Worm (Caenorhabditis elegans): ENCODE data around the gene wht-3.

The wht-3 gene

ce11 chrIII:4152309-4152708 lies 911 bp upstream of the wht-3 start:
- no peak for TF ChIP-seq ceh-22 (tag; optimal IDR thresholded peaks at IDR 0.05)
- TF ChIP-seq ceh-24 (tag; optimal IDR thresholded peaks at IDR 0.05), result no peak
- TF ChIP-seq K09A11.1 (tag; optimal IDR thresholded peaks at IDR 0.05; ENCODE audit: insufficient read depth), result no peak
- TF ChIP-seq C08G9.2 (tag; optimal IDR thresholded peaks at IDR 0.05), result no peak
- no peak for TF ChIP-seq ama-1 (optimal IDR thresholded peaks at IDR 0.05)
- no peak for TF ChIP-seq fkh-6 (tag; optimal IDR thresholded peaks at IDR 0.05)
- no peak for TF ChIP-seq hlh-15 (tag; optimal IDR thresholded peaks at IDR 0.05)
- TF ChIP-seq ceh-45 (GFP tag; IDR thresholded peaks at IDR 0.05), result no peak
- TF ChIP-seq eyg-1 (tag; optimal IDR thresholded peaks at IDR 0.05), result no peak
- TF ChIP-seq che-1 (tag; optimal IDR thresholded peaks at IDR 0.05), result no peak
- no peak for TF ChIP-seq ets-4 (tag; optimal IDR thresholded peaks at IDR 0.05)
- TF ChIP-seq npax-4 (tag; optimal IDR thresholded peaks at IDR 0.05), result no peak
- no peak for TF ChIP-seq zip-5 (tag; optimal IDR thresholded peaks at IDR 0.05)
- TF ChIP-seq hlh-6 (tag; optimal IDR thresholded peaks at IDR 0.05), result no peak

- TF ChIP-seq unc-86 (tag; optimal IDR thresholded peaks at IDR 0.05) (peak; percentile 23), tbx-2 (tag; optimal IDR thresholded peaks at IDR 0.05) (peak; percentile 5), mec-3 (tag; optimal IDR thresholded peaks at IDR 0.05; ENCODE audit: borderline replicate concordance) (no peak), hlh-30 (tag; optimal IDR thresholded peaks at IDR 0.05; ENCODE audit: insufficient read depth) (peak; percentile 1), elt-2 (tag; optimal IDR thresholded peaks at IDR 0.05) (peak; percentile 36), ceh-30 (tag; optimal IDR thresholded peaks at IDR 0.05) (peak; percentile 62), nfya-1 (tag; optimal IDR thresholded peaks at IDR 0.05) (peak; percentile 81), ceh-34 (tag; optimal IDR thresholded peaks at IDR 0.05) (no peak), ceh-18 (tag; optimal IDR thresholded peaks at IDR 0.05) (peak; percentile 15), ceh-31 (tag; optimal IDR thresholded peaks at IDR 0.05) (peak; percentile 15), pat-9 (tag; optimal IDR thresholded peaks at IDR 0.05) (no peak), lin-11 (tag; optimal IDR thresholded peaks at IDR 0.05) (no peak), unc-55 (GFP tag; optimal IDR thresholded peaks at IDR 0.05) (peak; percentile 74), zip-5 (tag; optimal IDR thresholded peaks at IDR 0.05) (no peak)
These were observed 479 bp downstream of the wht-3 start for ce11 chrIII:4150919-4151318.

ce11 chrIII:4143170-4143569 lies 8.2 kb downstream of the wht-3 start:
- TF ChIP-seq ttx-3 (tag; optimal IDR thresholded peaks at IDR 0.05) (no peak), nfya-1 (tag; optimal IDR thresholded peaks at IDR 0.05) (peak; percentile 79)

ce11 chrIII:4137180-4137579 lies 14.2 kb downstream of the wht-3 start:
- TF ChIP-seq ttx-3 (tag; optimal IDR thresholded peaks at IDR 0.05) (no peak), ceh-9 (tag; optimal IDR thresholded peaks at IDR 0.05) (no peak), hlh-30 (tag; optimal IDR thresholded peaks at IDR 0.05; ENCODE audit: insufficient read depth) (no peak), ahr-1 (tag; optimal IDR thresholded peaks at IDR 0.05) (no peak), ceh-2 (tag; optimal IDR thresholded peaks at IDR 0.05) (no peak), ref-2 (tag; optimal IDR thresholded peaks at IDR 0.05) (no peak), ceh-30 (tag; optimal IDR thresholded peaks at IDR 0.05) (no peak), gmeb-2 (tag; optimal IDR thresholded peaks at IDR 0.05) (no peak), ceh-24 (tag; optimal IDR thresholded peaks at IDR 0.05) (no peak), syd-9 (tag; optimal IDR thresholded peaks at IDR 0.05) (no peak), elt-2 (tag; optimal IDR thresholded peaks at IDR 0.05) (no peak), ceh-34 (tag; optimal IDR thresholded peaks at IDR 0.05) (no peak), F13H6.1 (tag; optimal IDR thresholded peaks at IDR 0.05) (no peak), pha-4 (tag; optimal IDR thresholded peaks at IDR 0.05) (no peak), unc-86 (tag; optimal IDR thresholded peaks at IDR 0.05) (no peak), ceh-48 (tag; optimal IDR thresholded peaks at IDR 0.05) (no peak)
